Worm (Caenorhabditis elegans) whole organism, L4 larva: ENCODE measurements around the gene T14B4.3.

Source experiments
- F26F4.8 ChIP-seq: fragments of 200-800 bp; sonication (Bioruptor generic); conservative IDR thresholded peaks from 2 replicates; pipeline ENCODE4 v1.3.6; 2022; ENCODE audit warnings: missing genetic modification characterization, missing compliant biosample characterization
- F37D6.2 ChIP-seq: sonication (generic microtip); optimal IDR thresholded peaks from 2 replicates; lab custom pipeline; 2016; ENCODE audit warnings: mild to moderate bottlenecking, missing genetic modification characterization, missing compliant biosample characterization
- R02D3.7 ChIP-seq: fragments of 150-350 bp; sonication (generic microtip); optimal IDR thresholded peaks from 3 replicates; lab custom pipeline; 2014; ENCODE audit warnings: missing biosample characterization, missing genetic modification characterization
- T20F7.1 ChIP-seq: fragments of 200-800 bp; sonication (Bioruptor generic); optimal IDR thresholded peaks from 2 replicates; lab custom pipeline; 2018; ENCODE audit warnings: mild to moderate bottlenecking, missing genetic modification characterization, missing compliant biosample characterization
- ZK546.5 ChIP-seq, 2 experiments: sonication (generic microtip); optimal IDR thresholded peaks; 2 replicates each; lab custom pipeline; 2017; ENCODE audit warnings: missing biosample characterization in 2 of 2, missing genetic modification characterization in 2 of 2
- aly-2 ChIP-seq: sonication (generic microtip); optimal IDR thresholded peaks from 2 replicates; lab custom pipeline; 2018; ENCODE audit warnings: missing biosample characterization, missing genetic modification characterization
- ama-1 ChIP-seq: fragments of 150-350 bp; optimal IDR thresholded peaks from 2 replicates; lab custom pipeline; 2014; ENCODE audit warnings: inconsistent platforms, mixed read lengths
- attf-4 ChIP-seq: sonication (generic microtip); optimal IDR thresholded peaks from 3 replicates; lab custom pipeline; 2017; ENCODE audit warnings: missing biosample characterization, missing genetic modification characterization
- ceh-32 ChIP-seq: sonication (generic microtip); optimal IDR thresholded peaks from 2 replicates; lab custom pipeline; 2016; ENCODE audit warnings: mild to moderate bottlenecking, missing genetic modification characterization, missing compliant biosample characterization; ENCODE audit not compliant: poor library complexity
- ceh-82 ChIP-seq: sonication (generic microtip); optimal IDR thresholded peaks from 2 replicates; lab custom pipeline; 2017; ENCODE audit warnings: missing biosample characterization, missing genetic modification characterization
- dmd-6 ChIP-seq: fragments of 200-800 bp; sonication (Bioruptor generic); IDR thresholded peaks from 2 replicates; pipeline ENCODE4 v1.3.6; 2022; ENCODE audit warnings: missing genetic modification reagents, missing genetic modification characterization, missing compliant biosample characterization
- dmd-9 ChIP-seq: fragments of 200-800 bp; sonication (Bioruptor generic); IDR thresholded peaks from 2 replicates; pipeline ENCODE4 v1.3.6; 2022; ENCODE audit warnings: missing genetic modification reagents, missing genetic modification characterization, missing compliant biosample characterization
- duxl-1 ChIP-seq: sonication (generic microtip); optimal IDR thresholded peaks from 2 replicates; lab custom pipeline; 2016; ENCODE audit warnings: mild to moderate bottlenecking, missing genetic modification characterization, moderate library complexity, missing compliant biosample characterization; ENCODE audit not compliant: poor library complexity
- fkh-10 ChIP-seq: fragments of 150-350 bp; optimal IDR thresholded peaks from 2 replicates; lab custom pipeline; 2014; ENCODE audit warnings: missing biosample characterization, missing genetic modification reagents, missing genetic modification characterization
- fos-1 ChIP-seq: fragments of 150-350 bp; optimal IDR thresholded peaks from 2 replicates; lab custom pipeline; 2014; ENCODE audit warnings: missing biosample characterization, missing genetic modification characterization
- hif-1 ChIP-seq, 2 experiments: sonication (generic microtip); optimal IDR thresholded peaks; 2 replicates each; lab custom pipeline; 2016 to 2017; ENCODE audit warnings: missing compliant biosample characterization in 2 of 2, missing genetic modification characterization in 2 of 2, missing genetic modification reagents in 2 of 2, missing genotype in 2 of 2, mild to moderate bottlenecking in 1 of 2
- hmg-1.1 ChIP-seq: fragments of 200-800 bp; sonication (Bioruptor generic); IDR thresholded peaks from 2 replicates; pipeline ENCODE4 v1.3.6; 2022; ENCODE audit warnings: missing genetic modification reagents, missing genetic modification characterization, missing compliant biosample characterization
- lim-7 ChIP-seq: fragments of 200-800 bp; sonication (Bioruptor generic); IDR thresholded peaks from 2 replicates; pipeline ENCODE4 v1.3.6; 2022; ENCODE audit warnings: missing genetic modification characterization, missing compliant biosample characterization
- lin-1 ChIP-seq: fragments of 200-800 bp; sonication (Bioruptor generic); IDR thresholded peaks from 2 replicates; pipeline ENCODE4 v1.3.6; 2022; ENCODE audit warnings: missing genetic modification reagents, missing genetic modification characterization, missing compliant biosample characterization
- lin-13 ChIP-seq: fragments of 150-350 bp; optimal IDR thresholded peaks from 2 replicates; lab custom pipeline; 2014; ENCODE audit warnings: missing biosample characterization, missing genetic modification reagents, missing genetic modification characterization
- lin-15B ChIP-seq: fragments of 150-350 bp; sonication (generic microtip); optimal IDR thresholded peaks from 3 replicates; lab custom pipeline; 2014; ENCODE audit warnings: missing biosample characterization, missing genetic modification characterization
- lin-29 ChIP-seq: fragments of 200-800 bp; sonication (Bioruptor generic); IDR thresholded peaks from 2 replicates; pipeline ENCODE4 v1.3.6; 2022; ENCODE audit warnings: missing genetic modification reagents, missing genetic modification characterization, missing compliant biosample characterization
- lin-38 ChIP-seq: fragments of 200-800 bp; sonication (Bioruptor generic); IDR thresholded peaks from 2 replicates; pipeline ENCODE4 v1.3.6; 2022; ENCODE audit warnings: missing genetic modification reagents, missing genetic modification characterization, missing compliant biosample characterization
- madf-9 ChIP-seq: fragments of 200-800 bp; sonication (Bioruptor generic); conservative IDR thresholded peaks from 2 replicates; pipeline ENCODE4 v1.3.6; 2022; ENCODE audit warnings: missing genetic modification reagents, missing genetic modification characterization, missing compliant biosample characterization
- mdl-1 ChIP-seq, 2 experiments: fragments of 150-350 bp in 1 of 2; sonication (generic microtip) in 1 of 2; optimal IDR thresholded peaks; 2 replicates each; lab custom pipeline; 2014 to 2017; ENCODE audit warnings: missing biosample characterization in 2 of 2, missing genetic modification characterization in 2 of 2
- mes-2 ChIP-seq: sonication (generic microtip); optimal IDR thresholded peaks from 2 replicates; lab custom pipeline; 2016; ENCODE audit warnings: missing genotype, mild to moderate bottlenecking, missing genetic modification characterization, missing compliant biosample characterization; ENCODE audit not compliant: poor library complexity, severe bottlenecking
- mxl-3 ChIP-seq: fragments of 200-800 bp; sonication (Bioruptor generic); optimal IDR thresholded peaks from 2 replicates; lab custom pipeline; 2018; ENCODE audit warnings: mild to moderate bottlenecking, missing genetic modification characterization, missing compliant biosample characterization
- nhr-11 ChIP-seq: fragments of 150-350 bp; optimal IDR thresholded peaks from 2 replicates; lab custom pipeline; 2014; ENCODE audit warnings: missing biosample characterization, missing genetic modification characterization
- nhr-111 ChIP-seq: fragments of 200-800 bp; sonication (Bioruptor generic); optimal IDR thresholded peaks from 2 replicates; lab custom pipeline; 2018; ENCODE audit warnings: mild to moderate bottlenecking, missing genetic modification characterization, missing compliant biosample characterization
- nhr-41 ChIP-seq: fragments of 200-800 bp; sonication (Bioruptor generic); IDR thresholded peaks from 2 replicates; pipeline ENCODE4 v1.3.6; 2022; ENCODE audit warnings: missing genetic modification reagents, missing genetic modification characterization, missing compliant biosample characterization
- nhr-48 ChIP-seq: sonication (generic microtip); optimal IDR thresholded peaks from 2 replicates; lab custom pipeline; 2016; ENCODE audit warnings: mild to moderate bottlenecking, missing genetic modification characterization, missing compliant biosample characterization
- pha-4 ChIP-seq, 2 experiments: fragments of 150-350 bp in 1 of 2; fragments of 200-800 bp in 1 of 2; sonication (Bioruptor generic) in 1 of 2; IDR thresholded peaks in 1 of 2; optimal IDR thresholded peaks in 1 of 2; 2 replicates each; pipeline versions ENCODE4 v1.3.6 to Lab custom; 2014 to 2022; ENCODE audit warnings: missing genetic modification characterization in 2 of 2, missing genetic modification reagents in 2 of 2, missing biosample characterization in 1 of 2, missing compliant biosample characterization in 1 of 2
- saeg-2 ChIP-seq: fragments of 200-800 bp; sonication (Bioruptor generic); IDR thresholded peaks from 2 replicates; pipeline ENCODE4 v1.3.6; 2022; ENCODE audit warnings: missing genetic modification reagents, missing genetic modification characterization, missing compliant biosample characterization
- sdz-12 ChIP-seq: fragments of 200-800 bp; sonication (Bioruptor generic); optimal IDR thresholded peaks from 2 replicates; lab custom pipeline; 2018; ENCODE audit warnings: mild to moderate bottlenecking, missing genetic modification characterization, missing compliant biosample characterization
- snpc-4 ChIP-seq: fragments of 150-350 bp; optimal IDR thresholded peaks from 2 replicates; lab custom pipeline; 2014; ENCODE audit warnings: missing biosample characterization, missing genetic modification characterization
- spr-3 ChIP-seq: fragments of 200-800 bp; sonication (Bioruptor generic); optimal IDR thresholded peaks from 2 replicates; lab custom pipeline; 2018; ENCODE audit warnings: mild to moderate bottlenecking, missing genetic modification characterization, missing compliant biosample characterization
- unc-39 ChIP-seq: sonication (generic microtip); optimal IDR thresholded peaks from 2 replicates; lab custom pipeline; 2017; ENCODE audit warnings: missing biosample characterization, missing genetic modification characterization
- unc-62 ChIP-seq, 3 experiments: fragments of 150-350 bp in 1 of 3; sonication (generic microtip); optimal IDR thresholded peaks in 2 of 3; peaks in 1 of 3; 1 replicate in 1 of 3; 2 replicates in 2 of 3; lab custom pipeline; 2014 to 2017; ENCODE audit warnings: missing biosample characterization in 3 of 3, missing genetic modification characterization in 3 of 3, missing genetic modification reagents in 3 of 3, missing genotype in 1 of 3
- vab-7 ChIP-seq: fragments of 200-800 bp; sonication (Bioruptor generic); IDR thresholded peaks from 2 replicates; pipeline ENCODE4 v1.3.6; 2022; ENCODE audit warnings: missing genetic modification reagents, missing genetic modification characterization, missing compliant biosample characterization
- zfp-3 ChIP-seq: fragments of 200-800 bp; sonication (Bioruptor generic); conservative IDR thresholded peaks from 2 replicates; pipeline ENCODE4 v1.3.6; 2022; ENCODE audit warnings: missing genetic modification reagents, missing genetic modification characterization, missing compliant biosample characterization

Gene T14B4.3

ce11 chrII:6721581-6721980 is 13.2 kb upstream of the T14B4.3 start (continued):
- TF ChIP-seq duxl-1 (no peak), mes-2 (tag; lab: Kevin White, UChicago) (peak; percentile 50), snpc-4 (tag; lab: Kevin White, UChicago) (no peak), madf-9 (no peak), ama-1 (lab: Kevin White, UChicago) (no peak), dmd-6 (GFP tag; lab: Robert Waterston, UW) (peak; percentile 43), pha-4 (GFP tag; IDR thresholded peaks at IDR 0.05; lab: Robert Waterston, UW) (no peak; the same call in 1 of the 2 replicates), pha-4 (tag; optimal IDR thresholded peaks at IDR 0.05; lab: Kevin White, UChicago) (no peak), mxl-3 (GFP tag; lab: Kevin White, UChicago) (peak; percentile 27), nhr-41 (GFP tag; lab: Robert Waterston, UW) (peak; percentile 63; the same call in 1 of the 2 replicates), lin-1 (no peak), sdz-12 (no peak), ceh-82 (no peak), F37D6.2 (tag; lab: Kevin White, UChicago) (no peak), spr-3 (GFP tag; lab: Kevin White, UChicago) (no peak), F26F4.8 (GFP tag; lab: Robert Waterston, UW) (no peak), T20F7.1 (no peak), lin-13 (GFP tag; lab: Kevin White, UChicago) (no peak), dmd-9 (peak; percentile 59; the same call in 1 of the 2 replicates), mdl-1 (tag; optimal IDR thresholded peaks at IDR 0.05; lab: Kevin White, UChicago) (no peak)
- TF ChIP-seq, all 104 proteins: peak for 23

ce11 chrII:6726814-6727213 is 7.9 kb upstream of the T14B4.3 start:
- TF ChIP-seq zfp-3, result no peak
- TF ChIP-seq unc-62 (GFP tag; optimal IDR thresholded peaks at IDR 0.05 in 1 of 2; lab: Kevin White, UChicago), result peak in 1 of 2 experiments; percentile 69
- no peak for TF ChIP-seq unc-62 (tag; optimal IDR thresholded peaks at IDR 0.05; lab: Kevin White, UChicago)

ce11 chrII:6729331-6729730 is 5.4 kb upstream of the T14B4.3 start, which contains the start of gene T14B4.8:
Gene T14B4.8 (minus strand): TSS chrII:6729390.
- TF ChIP-seq nhr-11 (tag; lab: Kevin White, UChicago) (no peak), unc-62 (GFP tag; optimal IDR thresholded peaks at IDR 0.05 in 1 of 2; lab: Kevin White, UChicago) (peak in 1 of 2 experiments; percentile 94), unc-62 (tag; optimal IDR thresholded peaks at IDR 0.05; lab: Kevin White, UChicago) (no peak), fkh-10 (GFP tag; lab: Kevin White, UChicago) (peak; percentile 22), hmg-1.1 (GFP tag; lab: Robert Waterston, UW) (peak; percentile 38; the same call in 1 of the 2 replicates), mdl-1 (tag; optimal IDR thresholded peaks at IDR 0.05; lab: Kevin White, UChicago) (no peak), attf-4 (no peak)
- TF ChIP-seq, all 104 proteins: peak for 3

- TF ChIP-seq R02D3.7 (tag; lab: Kevin White, UChicago) (no peak), dmd-6 (GFP tag; lab: Robert Waterston, UW) (no peak)
Observed at ce11 chrII:6733718-6734117, 1.0 kb upstream of the T14B4.3 start, which contains the start of gene T14B4.9. Gene T14B4.9 (minus strand): TSS chrII:6733818.

- TF ChIP-seq lin-38, result peak; percentile 53
- no peak for TF ChIP-seq dmd-9
Observed at ce11 chrII:6736066-6736465, 1.3 kb downstream of the T14B4.3 start, which contains the start of gene mrps-18.C. Gene mrps-18.C (plus strand): TSS chrII:6736203.

ce11 chrII:6736604-6737003 is 1.9 kb downstream of the T14B4.3 start, which contains the start of gene T14B4.1:
Gene T14B4.1 (plus strand): TSS chrII:6736904.
- no peak for TF ChIP-seq ZK546.5 (tag; optimal IDR thresholded peaks at IDR 0.05; lab: Kevin White, UChicago)
- TF ChIP-seq unc-39 (tag; lab: Kevin White, UChicago), result no peak
- no peak for TF ChIP-seq fos-1 (tag; lab: Kevin White, UChicago)
- TF ChIP-seq duxl-1, result no peak
- no peak for TF ChIP-seq lin-29 (GFP tag; lab: Robert Waterston, UW)
- TF ChIP-seq vab-7 (GFP tag; lab: Robert Waterston, UW), result no peak
- no peak for TF ChIP-seq ceh-32 (tag; lab: Kevin White, UChicago)
- TF ChIP-seq pha-4 (GFP tag; IDR thresholded peaks at IDR 0.05; lab: Robert Waterston, UW), result no peak
- no peak for TF ChIP-seq pha-4 (tag; optimal IDR thresholded peaks at IDR 0.05; lab: Kevin White, UChicago)
- no peak for TF ChIP-seq saeg-2 (GFP tag; lab: Robert Waterston, UW)
- no peak for TF ChIP-seq nhr-48
- TF ChIP-seq aly-2 (tag; lab: Kevin White, UChicago), result no peak
- no peak for TF ChIP-seq lin-15B (tag; lab: Kevin White, UChicago)
- no peak for TF ChIP-seq lim-7 (GFP tag; lab: Robert Waterston, UW)
- no peak for TF ChIP-seq lin-13 (GFP tag; lab: Kevin White, UChicago)
- TF ChIP-seq hif-1 (tag; optimal IDR thresholded peaks at IDR 0.05; lab: Kevin White, UChicago), result no peak
- no peak; the same call in 1 of the 2 replicates for TF ChIP-seq lin-38
- no peak for TF ChIP-seq nhr-111 (GFP tag; lab: Kevin White, UChicago)
- TF ChIP-seq R02D3.7 (tag; lab: Kevin White, UChicago), result no peak
